Fruit fly (Drosophila melanogaster) whole organism, embryonic: ENCODE data around the gene RpS12.

ENCODE experiments used
- Aef1 ChIP-seq: fragments of 200-800 bp; sonication (Bioruptor generic); IDR thresholded peaks from 3 replicates; pipeline ENCODE4 v1.3.6; 2022; ENCODE audit warnings: missing biosample characterization, missing genetic modification characterization
- CG11504 ChIP-seq: fragments of 200-800 bp; sonication (Bioruptor generic); optimal IDR thresholded peaks from 3 replicates; lab custom pipeline; 2019; ENCODE audit warnings: missing biosample characterization, mild to moderate bottlenecking, missing genetic modification characterization, moderate library complexity
- CG1233 ChIP-seq: fragments of 200-800 bp; sonication (Bioruptor generic); optimal IDR thresholded peaks from 4 replicates; lab custom pipeline; 2018; ENCODE audit warnings: missing biosample characterization, mild to moderate bottlenecking, missing genetic modification characterization
- CG12659 ChIP-seq: fragments of 200-800 bp; sonication (Bioruptor generic); optimal IDR thresholded peaks from 3 replicates; lab custom pipeline; 2017; ENCODE audit warnings: mild to moderate bottlenecking, missing biosample characterization, missing genetic modification reagents, missing genetic modification characterization
- CG12744 ChIP-seq: fragments of 200-800 bp; sonication (Bioruptor generic); optimal IDR thresholded peaks from 2 replicates; lab custom pipeline; 2016; ENCODE audit warnings: missing biosample characterization, missing genetic modification characterization
- CG1529 ChIP-seq: fragments of 200-800 bp; sonication (Bioruptor generic); optimal IDR thresholded peaks from 3 replicates; lab custom pipeline; 2018; ENCODE audit warnings: missing biosample characterization, missing genetic modification characterization
- CG17361 ChIP-seq: fragments of 200-800 bp; sonication (Bioruptor generic); IDR thresholded peaks from 3 replicates; pipeline ENCODE4 v1.3.6; 2022; ENCODE audit warnings: missing biosample characterization, missing genetic modification characterization
- CG17802 ChIP-seq: fragments of 200-800 bp; sonication (Bioruptor generic); optimal IDR thresholded peaks from 2 replicates; lab custom pipeline; 2018; ENCODE audit warnings: missing biosample characterization, mild to moderate bottlenecking, missing genetic modification characterization, moderate library complexity
- CG17912 ChIP-seq: fragments of 200-800 bp; sonication (Bioruptor generic); optimal IDR thresholded peaks from 2 replicates; lab custom pipeline; 2018; ENCODE audit warnings: missing biosample characterization, mild to moderate bottlenecking, missing genetic modification characterization
- CG6765 ChIP-seq: fragments of 200-800 bp; sonication (Bioruptor generic); optimal IDR thresholded peaks from 3 replicates; lab custom pipeline; 2017; ENCODE audit warnings: missing biosample characterization, mild to moderate bottlenecking, missing genetic modification characterization
- CG6791 ChIP-seq: fragments of 200-800 bp; sonication (Bioruptor generic); IDR thresholded peaks from 3 replicates; pipeline ENCODE4 v1.3.6; 2022; ENCODE audit warnings: missing biosample characterization, missing genetic modification characterization; ENCODE audit not compliant: partially characterized antibody
- CG7271 ChIP-seq: fragments of 200-800 bp; sonication (Bioruptor generic); optimal IDR thresholded peaks from 2 replicates; lab custom pipeline; 2018; ENCODE audit warnings: missing biosample characterization, mild to moderate bottlenecking, missing genetic modification characterization, moderate library complexity
- CG8290 ChIP-seq, 3 experiments: fragments of 200-800 bp; sonication (Bioruptor generic); optimal IDR thresholded peaks; 2 replicates each; lab custom pipeline; 2016 to 2019; ENCODE audit warnings: missing biosample characterization in 3 of 3, missing genetic modification characterization in 3 of 3, mild to moderate bottlenecking in 2 of 3, moderate library complexity in 1 of 3
- CG8388 ChIP-seq: fragments of 200-800 bp; sonication (Bioruptor generic); optimal IDR thresholded peaks from 2 replicates; lab custom pipeline; 2019; ENCODE audit warnings: missing biosample characterization, mild to moderate bottlenecking, missing genetic modification characterization, moderate library complexity
- CG8478 ChIP-seq: fragments of >200 bp; optimal IDR thresholded peaks from 2 replicates; lab custom pipeline; 2018
- CG8924 ChIP-seq: fragments of 200-800 bp; optimal IDR thresholded peaks from 3 replicates; lab custom pipeline; 2019; ENCODE audit warnings: missing biosample characterization, mild to moderate bottlenecking, missing genetic modification characterization, moderate library complexity
- CoRest ChIP-seq: fragments of 200-800 bp; sonication (Bioruptor generic); optimal IDR thresholded peaks from 3 replicates; lab custom pipeline; 2018; ENCODE audit warnings: missing biosample characterization, mild to moderate bottlenecking, missing genetic modification characterization, moderate library complexity
- Dip2 ChIP-seq: fragments of 200-800 bp; sonication (Bioruptor generic); IDR thresholded peaks from 2 replicates; pipeline ENCODE4 v1.3.6; 2022; ENCODE audit warnings: missing biosample characterization, missing genetic modification characterization
- ERR ChIP-seq: fragments of 200-800 bp; sonication (Bioruptor generic); optimal IDR thresholded peaks from 2 replicates; lab custom pipeline; 2016; ENCODE audit warnings: missing biosample characterization, missing genetic modification characterization
- Eip74EF ChIP-seq, 2 experiments: fragments of 200-800 bp in 1 of 2; fragments of >200 bp in 1 of 2; sonication (Bioruptor generic) in 1 of 2; optimal IDR thresholded peaks; 2 replicates each; lab custom pipeline; 2017 to 2019; ENCODE audit warnings: missing biosample characterization in 2 of 2, missing genetic modification characterization in 2 of 2, mild to moderate bottlenecking in 1 of 2, moderate library complexity in 1 of 2
- Fer1 ChIP-seq: fragments of 200-800 bp; sonication (Bioruptor generic); optimal IDR thresholded peaks from 2 replicates; lab custom pipeline; 2017; ENCODE audit warnings: missing biosample characterization, mild to moderate bottlenecking, missing genetic modification characterization
- Fer2 ChIP-seq: fragments of 200-800 bp; sonication (Bioruptor generic); optimal IDR thresholded peaks from 2 replicates; lab custom pipeline; 2018; ENCODE audit warnings: missing biosample characterization, mild to moderate bottlenecking, missing genetic modification characterization, moderate library complexity
- Fer3 ChIP-seq: fragments of 200-800 bp; sonication (Bioruptor generic); optimal IDR thresholded peaks from 2 replicates; lab custom pipeline; 2018; ENCODE audit warnings: missing biosample characterization, mild to moderate bottlenecking, missing genetic modification characterization, moderate library complexity
- HLH4C ChIP-seq: fragments of 200-800 bp; sonication (Bioruptor generic); IDR thresholded peaks from 3 replicates; pipeline ENCODE4 v1.3.6; 2022; ENCODE audit warnings: missing biosample characterization, missing genetic modification characterization; ENCODE audit not compliant: partially characterized antibody
- MESR4 ChIP-seq: fragments of 200-800 bp; sonication (Bioruptor generic); optimal IDR thresholded peaks from 2 replicates; lab custom pipeline; 2018; ENCODE audit warnings: missing biosample characterization, mild to moderate bottlenecking, missing genetic modification characterization, moderate library complexity
- Poxn ChIP-seq: fragments of 200-800 bp; sonication (Bioruptor generic); IDR thresholded peaks from 2 replicates; pipeline ENCODE4 v1.3.6; 2022; ENCODE audit warnings: missing biosample characterization, missing genetic modification characterization
- Rx ChIP-seq: fragments of 200-800 bp; sonication (Bioruptor generic); IDR thresholded peaks from 2 replicates; pipeline ENCODE4 v1.3.6; 2022; ENCODE audit warnings: missing biosample characterization, missing genetic modification characterization
- Sry-δ ChIP-seq: fragments of 200-800 bp; sonication (Bioruptor generic); optimal IDR thresholded peaks from 2 replicates; lab custom pipeline; 2016; ENCODE audit warnings: missing biosample characterization, missing genetic modification characterization
- aop ChIP-seq: fragments of 200-800 bp; sonication (Bioruptor generic); IDR thresholded peaks from 2 replicates; pipeline ENCODE4 v1.3.6; 2022; ENCODE audit warnings: missing biosample characterization, missing genetic modification characterization
- ara ChIP-seq: fragments of 200-800 bp; sonication (Bioruptor generic); IDR thresholded peaks from 2 replicates; pipeline ENCODE4 v1.3.6; 2022; ENCODE audit warnings: missing biosample characterization, missing genetic modification characterization
- ato ChIP-seq: fragments of 200-800 bp; sonication (Bioruptor generic); IDR thresholded peaks from 2 replicates; pipeline ENCODE4 v1.3.6; 2022; ENCODE audit warnings: missing biosample characterization, missing genetic modification characterization; ENCODE audit not compliant: partially characterized antibody
- bigmax ChIP-seq: fragments of 200-800 bp; sonication (Bioruptor generic); optimal IDR thresholded peaks from 2 replicates; lab custom pipeline; 2018; ENCODE audit warnings: missing biosample characterization, mild to moderate bottlenecking, missing genetic modification characterization
- dati ChIP-seq: fragments of 200-800 bp; sonication (Bioruptor generic); IDR thresholded peaks from 2 replicates; pipeline ENCODE4 v1.3.6; 2022; ENCODE audit warnings: missing biosample characterization, missing genetic modification characterization
- dimm ChIP-seq: fragments of 200-800 bp; sonication (Bioruptor generic); IDR thresholded peaks from 2 replicates; pipeline ENCODE4 v1.3.6; 2022; ENCODE audit warnings: missing biosample characterization, missing genetic modification characterization
- esg ChIP-seq: fragments of 200-800 bp; sonication (Bioruptor generic); conservative IDR thresholded peaks from 2 replicates; pipeline ENCODE4 v1.3.6; 2022; ENCODE audit warnings: missing biosample characterization, missing genetic modification characterization
- ewg ChIP-seq: fragments of 200-800 bp; sonication (Bioruptor generic); optimal IDR thresholded peaks from 3 replicates; lab custom pipeline; 2017; ENCODE audit warnings: mild to moderate bottlenecking, missing biosample characterization, missing genetic modification reagents, missing genetic modification characterization
- fd102C ChIP-seq: fragments of 200-800 bp; sonication (Bioruptor generic); optimal IDR thresholded peaks from 2 replicates; lab custom pipeline; 2018; ENCODE audit warnings: missing biosample characterization, mild to moderate bottlenecking, missing genetic modification characterization, moderate library complexity
- fd64A ChIP-seq: fragments of 200-800 bp; sonication (Bioruptor generic); optimal IDR thresholded peaks from 3 replicates; lab custom pipeline; 2018; ENCODE audit warnings: missing biosample characterization, mild to moderate bottlenecking, missing genetic modification characterization
- gro ChIP-seq: fragments of 200-800 bp; sonication (Bioruptor generic); optimal IDR thresholded peaks from 2 replicates; lab custom pipeline; 2016; ENCODE audit warnings: missing biosample characterization, missing genetic modification characterization
- kay ChIP-seq: fragments of 200-800 bp; sonication (Bioruptor generic); optimal IDR thresholded peaks from 2 replicates; lab custom pipeline; 2016; ENCODE audit warnings: missing biosample characterization, missing genetic modification characterization
- lilli ChIP-seq: fragments of 200-800 bp; sonication (Bioruptor generic); optimal IDR thresholded peaks from 3 replicates; lab custom pipeline; 2016; ENCODE audit warnings: missing biosample characterization, missing genetic modification characterization
- nmo ChIP-seq: fragments of 200-800 bp; sonication (Bioruptor generic); optimal IDR thresholded peaks from 2 replicates; lab custom pipeline; 2018; ENCODE audit warnings: missing biosample characterization, mild to moderate bottlenecking, missing genetic modification characterization, moderate library complexity
- pan ChIP-seq, 4 experiments: fragments of >200 bp in 3 of 4; fragments of 200-800 bp in 1 of 4; sonication (Bioruptor generic) in 1 of 4; optimal IDR thresholded peaks in 3 of 4; IDR thresholded peaks in 1 of 4; 2 replicates each; pipeline versions ENCODE4 v1.3.6 to Lab custom; 2017 to 2022; ENCODE audit warnings: missing biosample characterization in 2 of 4, missing genetic modification characterization in 2 of 4, mixed read lengths in 1 of 4
- pnt ChIP-seq: fragments of 200-800 bp; sonication (Bioruptor generic); optimal IDR thresholded peaks from 3 replicates; lab custom pipeline; 2016; ENCODE audit warnings: missing biosample characterization, missing genetic modification characterization
- row ChIP-seq: fragments of 200-800 bp; sonication (Bioruptor generic); IDR thresholded peaks from 3 replicates; pipeline ENCODE4 v1.3.6; 2022; ENCODE audit warnings: missing biosample characterization, missing genetic modification characterization
- stc ChIP-seq: fragments of 200-800 bp; sonication (Bioruptor generic); IDR thresholded peaks from 2 replicates; pipeline ENCODE4 v1.3.6; 2022; ENCODE audit warnings: missing biosample characterization, missing genetic modification characterization
- stwl ChIP-seq: fragments of 200-800 bp; sonication (Bioruptor generic); optimal IDR thresholded peaks from 3 replicates; lab custom pipeline; 2018; ENCODE audit warnings: missing biosample characterization, mild to moderate bottlenecking, missing genetic modification characterization, moderate library complexity
- trh ChIP-seq: fragments of 200-800 bp; sonication (Bioruptor generic); optimal IDR thresholded peaks from 2 replicates; lab custom pipeline; 2016; ENCODE audit warnings: missing biosample characterization, missing genetic modification characterization

RpS12 gene

dm6 chr3L:13015823-13016465, 7.2 kb upstream of the RpS12 start, which contains the start of gene CG11267 (continued):
- TF ChIP-seq ara (GFP tag; lab: Robert Waterston, UW) = peak; percentile 83
- peak; percentile 81 for TF ChIP-seq CG8924
- no peak; the same call in none of the 2 replicates for TF ChIP-seq dimm (GFP tag; lab: Robert Waterston, UW)
- peak; percentile 80 for TF ChIP-seq CG8388 (GFP tag; lab: Kevin White, UChicago)
- TF ChIP-seq pan (optimal IDR thresholded peaks at IDR 0.05; lab: Kevin White, UChicago) = no peak
- TF ChIP-seq pan (GFP tag; optimal IDR thresholded peaks at IDR 0.05 in 1 of 2, IDR thresholded peaks at IDR 0.05 in 1 of 2) = peak in 1 of 2 experiments; percentile 93
- TF ChIP-seq CG17361 = peak; percentile 85
- no peak for TF ChIP-seq fd64A (GFP tag; lab: Kevin White, UChicago)
- peak; percentile 62 for TF ChIP-seq trh (GFP tag; lab: Kevin White, UChicago)
- peak; percentile 92 for TF ChIP-seq nmo
- TF ChIP-seq CG6765 (GFP tag; lab: Kevin White, UChicago) = peak; percentile 68
- TF ChIP-seq MESR4 (GFP tag; lab: Kevin White, UChicago) = peak; percentile 53
- peak; percentile 60 for TF ChIP-seq CG1529 (GFP tag; lab: Kevin White, UChicago)
- peak; percentile 32 for TF ChIP-seq Sry-δ (GFP tag; lab: Kevin White, UChicago)
- peak; percentile 58 for TF ChIP-seq ewg (GFP tag; lab: Kevin White, UChicago)
- TF ChIP-seq lilli = peak; percentile 85
- peak; percentile 72 for TF ChIP-seq CG12659 (GFP tag; lab: Kevin White, UChicago)
- no peak for TF ChIP-seq ato (GFP tag; lab: Robert Waterston, UW)
- peak; percentile 94 for TF ChIP-seq stc
- TF ChIP-seq row (GFP tag; lab: Robert Waterston, UW) = peak; percentile 78
- peak; percentile 27; the same call in 1 of the 3 replicates for TF ChIP-seq HLH4C
- TF ChIP-seq stwl = peak; percentile 35
- peak; percentile 84 for TF ChIP-seq CoRest (tag; lab: Kevin White, UChicago)
- TF ChIP-seq CG12744 = peak; percentile 79
- TF ChIP-seq CG8290 (GFP tag; optimal IDR thresholded peaks at IDR 0.05; lab: Kevin White, UChicago) = no peak
- TF ChIP-seq CG8290 (tag; optimal IDR thresholded peaks at IDR 0.05; lab: Kevin White, UChicago) = peak; percentile 5 to 94
- no peak for TF ChIP-seq kay
- TF ChIP-seq aop (GFP tag; lab: Robert Waterston, UW) = peak; percentile 85
- peak; percentile 44; the same call in 1 of the 3 replicates for TF ChIP-seq CG6791 (GFP tag; lab: Robert Waterston, UW)
- TF ChIP-seq bigmax (GFP tag; lab: Kevin White, UChicago) = no peak
- TF ChIP-seq Eip74EF (GFP tag; optimal IDR thresholded peaks at IDR 0.05; lab: Kevin White, UChicago) = peak in 1 of 2 experiments; percentile 48
- peak; percentile 67 for TF ChIP-seq gro (GFP tag; lab: Kevin White, UChicago)
- TF ChIP-seq pnt (GFP tag; lab: Kevin White, UChicago) = peak; percentile 80
- peak; percentile 91 for TF ChIP-seq Rx
- TF ChIP-seq Poxn (GFP tag; lab: Robert Waterston, UW) = peak; percentile 66; the same call in 1 of the 2 replicates
- peak; percentile 88 for TF ChIP-seq Fer1 (GFP tag; lab: Kevin White, UChicago)
- TF ChIP-seq CG11504 = peak; percentile 90
- TF ChIP-seq Fer2 = peak; percentile 88
- TF ChIP-seq Dip2 (GFP tag; lab: Robert Waterston, UW) = peak; percentile 29; the same call in 1 of the 2 replicates
- no peak for TF ChIP-seq CG8478
- TF ChIP-seq dati (GFP tag; lab: Robert Waterston, UW) = peak; percentile 66
- TF ChIP-seq CG1233 (GFP tag; lab: Kevin White, UChicago) = peak; percentile 86
- peak; percentile 93 for TF ChIP-seq Fer3 (tag; lab: Kevin White, UChicago)
- no peak for TF ChIP-seq CG7271 (tag; lab: Kevin White, UChicago)
- TF ChIP-seq Aef1 (GFP tag; lab: Robert Waterston, UW) = peak; percentile 89
- no peak for TF ChIP-seq fd102C (GFP tag; lab: Kevin White, UChicago)
- TF ChIP-seq CG17912 (GFP tag; lab: Kevin White, UChicago) = peak; percentile 51
- TF ChIP-seq CG17802 (tag; lab: Kevin White, UChicago) = peak; percentile 74
- peak; percentile 33 for TF ChIP-seq ERR
- TF ChIP-seq esg (GFP tag; lab: Robert Waterston, UW) = peak; percentile 93
